Worm (Caenorhabditis elegans): ENCODE results near the gene C45G9.4.

Gene C45G9.4

DNA sequence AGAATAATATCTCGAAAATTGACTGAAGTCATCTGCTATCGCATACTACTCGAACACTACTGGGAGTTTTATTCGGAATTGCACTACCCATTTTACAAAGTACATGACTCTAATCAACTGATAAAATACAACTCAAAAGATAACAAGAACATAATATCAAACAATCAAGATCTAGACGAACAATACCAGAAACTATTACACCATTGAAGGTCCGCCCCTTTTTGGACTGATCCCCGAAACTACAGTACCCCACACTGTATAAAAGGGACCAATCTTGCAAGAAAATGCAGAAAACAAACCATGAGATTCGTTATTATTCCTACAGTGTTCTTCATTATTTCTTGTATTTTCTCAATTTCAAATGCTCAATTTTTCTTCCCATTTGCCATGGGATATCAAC lies 32.0 kb downstream of the C45G9.4 start, which contains the start of gene F54D8.10:
TSS of gene F54D8.10 (plus strand) at position 301 of the 400 bp plus-strand sequence.
- TF ChIP-seq ztf-11 (tag; optimal IDR thresholded peaks at IDR 0.05), result no peak
- TF ChIP-seq ceh-43 (GFP tag; optimal IDR thresholded peaks at IDR 0.05), result no peak
- no peak for TF ChIP-seq ceh-39 (tag; optimal IDR thresholded peaks at IDR 0.05)

DNA sequence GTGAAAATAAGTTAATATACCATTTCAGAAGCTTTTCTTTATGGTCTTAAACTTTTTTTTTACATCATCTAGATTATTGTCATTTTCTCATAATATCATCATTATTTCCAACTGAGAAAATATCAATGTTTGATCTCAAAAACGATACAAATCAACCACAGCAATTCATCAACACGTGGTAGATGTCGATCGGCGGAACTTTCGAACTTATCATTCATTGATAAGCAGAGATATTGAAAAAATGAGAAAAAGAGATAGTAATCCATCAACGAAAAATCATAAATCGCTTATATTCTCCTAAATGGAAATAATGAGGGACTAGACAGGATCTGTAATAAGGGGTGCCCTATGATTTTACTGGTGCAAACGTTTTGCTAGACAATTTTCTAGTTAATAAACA lies 34.2 kb downstream of the C45G9.4 start:
- TF ChIP-seq drap-1 (GFP tag; optimal IDR thresholded peaks at IDR 0.05), result no peak
- no peak for TF ChIP-seq nhr-12 (tag; optimal IDR thresholded peaks at IDR 0.05)
- no peak for TF ChIP-seq elt-3 (tag; optimal IDR thresholded peaks at IDR 0.05)
- TF ChIP-seq ztf-11 (tag; optimal IDR thresholded peaks at IDR 0.05), result no peak
- no peak for TF ChIP-seq zip-8 (tag; optimal IDR thresholded peaks at IDR 0.05)
- TF ChIP-seq mab-5 (tag; optimal IDR thresholded peaks at IDR 0.05), result no peak
- no peak for TF ChIP-seq nhr-28 (tag; optimal IDR thresholded peaks at IDR 0.05)

DNA sequence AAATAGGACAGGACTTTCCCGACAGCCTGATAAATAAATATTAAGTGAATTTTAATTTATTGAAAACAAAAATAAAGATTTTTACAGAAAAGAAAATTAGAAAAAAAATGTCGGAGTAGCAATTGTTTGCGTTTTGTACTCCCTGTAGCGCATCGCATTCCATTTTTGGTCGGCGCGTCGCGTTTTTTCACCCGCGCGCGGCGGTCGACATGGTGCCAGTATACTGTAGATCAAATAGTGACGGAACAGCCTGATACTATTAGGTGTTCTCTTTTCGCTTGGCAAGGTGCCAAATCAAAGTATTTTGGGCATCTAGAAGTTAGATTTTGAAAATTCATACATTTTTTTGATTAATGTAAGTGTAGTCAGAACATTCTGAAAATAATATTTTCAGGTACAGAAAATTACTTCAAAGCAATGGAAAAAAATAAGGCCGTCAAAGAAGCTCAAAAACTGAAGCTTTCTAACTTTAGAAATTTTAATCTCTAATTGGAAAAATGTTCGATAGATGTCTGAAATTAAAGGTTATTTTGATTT lies 36.3 kb downstream of the C45G9.4 start:
- TF ChIP-seq cnd-1 (tag; optimal IDR thresholded peaks at IDR 0.05) (no peak), hlh-1 (tag; optimal IDR thresholded peaks at IDR 0.05) (no peak), ztf-11 (tag; optimal IDR thresholded peaks at IDR 0.05) (no peak), unc-39 (tag; optimal IDR thresholded peaks at IDR 0.05) (no peak), mab-5 (tag; optimal IDR thresholded peaks at IDR 0.05) (no peak), ceh-43 (GFP tag; optimal IDR thresholded peaks at IDR 0.05) (no peak), elt-3 (tag; optimal IDR thresholded peaks at IDR 0.05) (no peak), nhr-2 (tag; optimal IDR thresholded peaks at IDR 0.05) (no peak), unc-120 (tag; optimal IDR thresholded peaks at IDR 0.05; ENCODE audit: poor library complexity, severe bottlenecking) (no peak), pha-4 (tag; optimal IDR thresholded peaks at IDR 0.05) (no peak), lsy-2 (tag; optimal IDR thresholded peaks at IDR 0.05) (no peak), sptf-1 (tag; optimal IDR thresholded peaks at IDR 0.05) (no peak), lin-32 (GFP tag; optimal IDR thresholded peaks at IDR 0.05) (no peak), bed-3 (GFP tag; optimal IDR thresholded peaks at IDR 0.05) (no peak), ceh-39 (tag; optimal IDR thresholded peaks at IDR 0.05) (no peak), snpc-4 (tag; optimal IDR thresholded peaks at IDR 0.05) (no peak)

DNA sequence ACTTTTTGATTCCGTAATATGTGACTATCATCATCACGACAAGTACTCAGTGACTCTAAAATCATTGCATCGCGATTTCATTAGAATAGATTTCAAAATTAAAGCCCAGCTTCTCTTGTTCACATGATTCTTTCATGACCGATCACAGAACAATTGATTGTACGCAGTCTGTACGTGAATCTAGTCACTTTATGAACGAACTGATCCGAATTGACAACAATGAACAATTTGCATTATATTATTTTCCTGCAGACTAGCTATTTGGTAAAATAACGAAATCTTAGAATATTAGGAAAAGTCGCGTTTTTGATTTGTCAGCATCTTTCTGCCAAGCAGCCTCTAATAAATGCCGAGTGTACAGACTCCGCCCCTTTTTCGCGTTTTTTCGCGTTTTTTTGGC lies 37.0 kb downstream of the C45G9.4 start:
- TF ChIP-seq zip-8 (tag; optimal IDR thresholded peaks at IDR 0.05), result no peak
- no peak for TF ChIP-seq ceh-83 (GFP tag; optimal IDR thresholded peaks at IDR 0.05)
- TF ChIP-seq mls-2 (tag; optimal IDR thresholded peaks at IDR 0.05), result no peak
- no peak for TF ChIP-seq ceh-43 (GFP tag; optimal IDR thresholded peaks at IDR 0.05)
- TF ChIP-seq unc-120 (tag; optimal IDR thresholded peaks at IDR 0.05; ENCODE audit: poor library complexity, severe bottlenecking), result no peak
- no peak for TF ChIP-seq unc-39 (tag; optimal IDR thresholded peaks at IDR 0.05)

DNA sequence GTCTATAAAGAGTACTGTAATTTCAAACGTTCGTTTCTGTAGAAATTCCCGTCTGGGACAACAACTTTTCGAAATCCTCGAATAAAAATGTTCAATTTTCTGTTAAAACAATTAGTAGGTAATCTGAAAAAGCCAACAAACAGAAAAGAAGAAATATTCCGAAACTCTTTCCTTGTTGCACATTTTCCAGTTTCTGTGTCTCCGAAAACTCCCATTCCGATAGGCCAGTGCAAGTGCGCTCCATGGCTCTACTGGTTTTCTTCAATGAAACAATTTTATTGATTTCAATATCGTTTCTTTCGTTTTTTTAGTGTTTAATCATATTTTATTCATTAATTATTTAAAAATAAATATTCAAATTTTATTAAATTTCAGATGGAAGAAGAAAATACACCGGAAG lies 40.1 kb downstream of the C45G9.4 start, which contains the start of gene F54D8.6:
TSS of gene F54D8.6 (plus strand) at position 370 of the 400 bp plus-strand sequence.
- TF ChIP-seq ces-1 (GFP tag; optimal IDR thresholded peaks at IDR 0.05) (peak; percentile 60), lin-32 (GFP tag; optimal IDR thresholded peaks at IDR 0.05) (no peak), unc-39 (tag; optimal IDR thresholded peaks at IDR 0.05) (no peak), ceh-83 (GFP tag; optimal IDR thresholded peaks at IDR 0.05) (no peak), nhr-28 (tag; optimal IDR thresholded peaks at IDR 0.05) (no peak), nhr-76 (tag; optimal IDR thresholded peaks at IDR 0.05) (no peak), mep-1 (tag; optimal IDR thresholded peaks at IDR 0.05) (peak; percentile 13), nhr-12 (tag; optimal IDR thresholded peaks at IDR 0.05) (no peak), nhr-237 (tag; optimal IDR thresholded peaks at IDR 0.05) (peak; percentile 24), M03D4.4 (tag; optimal IDR thresholded peaks at IDR 0.05) (no peak), cnd-1 (tag; optimal IDR thresholded peaks at IDR 0.05) (no peak), elt-3 (tag; optimal IDR thresholded peaks at IDR 0.05) (no peak), ceh-39 (tag; optimal IDR thresholded peaks at IDR 0.05) (peak; percentile 49), tbx-8 (GFP tag; optimal IDR thresholded peaks at IDR 0.05) (no peak), snpc-4 (tag; optimal IDR thresholded peaks at IDR 0.05) (no peak), lin-13 (tag; optimal IDR thresholded peaks at IDR 0.05) (no peak), bed-3 (GFP tag; optimal IDR thresholded peaks at IDR 0.05) (no peak), unc-120 (tag; optimal IDR thresholded peaks at IDR 0.05; ENCODE audit: poor library complexity, severe bottlenecking) (no peak), drap-1 (GFP tag; optimal IDR thresholded peaks at IDR 0.05) (no peak), unc-62 (GFP tag; optimal IDR thresholded peaks at IDR 0.05) (no peak), ham-2 (GFP tag; optimal IDR thresholded peaks at IDR 0.05) (no peak), blmp-1 (tag; optimal IDR thresholded peaks at IDR 0.05) (no peak), lsy-2 (tag; optimal IDR thresholded peaks at IDR 0.05) (peak; percentile 72), pha-4 (tag; optimal IDR thresholded peaks at IDR 0.05) (peak; percentile 28), mls-2 (tag; optimal IDR thresholded peaks at IDR 0.05) (no peak), mab-5 (tag; optimal IDR thresholded peaks at IDR 0.05) (no peak), zip-8 (tag; optimal IDR thresholded peaks at IDR 0.05) (no peak), elt-1 (tag; optimal IDR thresholded peaks at IDR 0.05; ENCODE audit: borderline replicate concordance, insufficient read depth) (no peak), ceh-43 (GFP tag; optimal IDR thresholded peaks at IDR 0.05) (no peak), sem-2 (GFP tag; optimal IDR thresholded peaks at IDR 0.05) (no peak), ztf-11 (tag; optimal IDR thresholded peaks at IDR 0.05) (no peak), hlh-1 (tag; optimal IDR thresholded peaks at IDR 0.05) (no peak), flh-1 (GFP tag; optimal IDR thresholded peaks at IDR 0.05) (no peak), nhr-2 (tag; optimal IDR thresholded peaks at IDR 0.05) (no peak), sptf-1 (tag; optimal IDR thresholded peaks at IDR 0.05) (peak; percentile 1)

Measured in whole organism, mixed stage, embryonic.